Worm (Caenorhabditis elegans): ENCODE results near the gene F25D1.3.
A peak's percentile ranks its signal among the peaks of the same experiment; 100 is the strongest.

Gene F25D1.3

DNA sequence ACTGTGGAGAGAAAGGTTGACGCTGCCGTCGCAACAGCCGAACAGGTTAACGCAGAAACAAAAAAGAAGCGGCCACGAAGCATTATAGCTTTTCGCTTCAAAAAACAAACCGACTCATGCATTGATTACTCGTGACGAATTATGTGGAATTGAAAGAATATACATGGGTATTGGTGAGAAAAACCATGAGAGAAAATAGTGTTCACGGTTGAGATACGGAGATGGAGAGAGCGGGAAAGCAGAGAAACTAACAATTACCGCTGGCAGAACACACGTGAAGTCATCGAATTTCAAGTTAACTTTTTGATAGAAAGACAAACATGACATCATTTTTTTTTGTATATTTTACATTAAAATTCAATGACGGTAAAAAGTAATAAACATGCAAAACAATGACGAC is 6.8 kb downstream of the F25D1.3 start:
- TF ChIP-seq sdz-12 (GFP tag; optimal IDR thresholded peaks at IDR 0.05), result no peak
- TF ChIP-seq unc-130 (GFP tag; optimal IDR thresholded peaks at IDR 0.05), result no peak
- TF ChIP-seq daf-8 (GFP tag; IDR thresholded peaks at IDR 0.05), result no peak
- no peak for TF ChIP-seq nhr-10 (tag; optimal IDR thresholded peaks at IDR 0.05)
- no peak for TF ChIP-seq F49E8.2 (tag; optimal IDR thresholded peaks at IDR 0.05; ENCODE audit: borderline replicate concordance)
- no peak for TF ChIP-seq ctbp-1 (GFP tag; IDR thresholded peaks at IDR 0.05)
- TF ChIP-seq pha-4 (GFP tag; IDR thresholded peaks at IDR 0.05), result no peak
- no peak for TF ChIP-seq pha-4 (tag; optimal IDR thresholded peaks at IDR 0.05)
- TF ChIP-seq lin-38 (GFP tag; IDR thresholded peaks at IDR 0.05), result peak; percentile 29
- no peak for TF ChIP-seq skn-1 (tag; optimal IDR thresholded peaks at IDR 0.05)
- TF ChIP-seq aha-1 (tag), result no peak
- TF ChIP-seq cey-2 (tag; optimal IDR thresholded peaks at IDR 0.05; ENCODE audit: borderline replicate concordance, insufficient read depth), result no peak
- no peak for TF ChIP-seq tag-97 (GFP tag; IDR thresholded peaks at IDR 0.05)
- no peak for TF ChIP-seq nhr-111 (GFP tag; optimal IDR thresholded peaks at IDR 0.05)
- peak in 1 of 2 experiments; percentile 48 for TF ChIP-seq lsy-2 (tag; optimal IDR thresholded peaks at IDR 0.05)
- no peak for TF ChIP-seq ztf-11 (tag; optimal IDR thresholded peaks at IDR 0.05)
- no peak for TF ChIP-seq ZK337.2 (GFP tag; IDR thresholded peaks at IDR 0.05)
- no peak for TF ChIP-seq ZK546.5 (tag; optimal IDR thresholded peaks at IDR 0.05)
- no peak for TF ChIP-seq lin-1 (GFP tag; IDR thresholded peaks at IDR 0.05)
- no peak for TF ChIP-seq dmd-9 (GFP tag; IDR thresholded peaks at IDR 0.05)
- no peak for TF ChIP-seq saeg-2 (GFP tag; IDR thresholded peaks at IDR 0.05)
- peak; percentile 61 for TF ChIP-seq dve-1 (tag; optimal IDR thresholded peaks at IDR 0.05; ENCODE audit: insufficient read depth)
- TF ChIP-seq aly-2 (tag; optimal IDR thresholded peaks at IDR 0.05), result no peak
- TF ChIP-seq vab-7 (GFP tag; IDR thresholded peaks at IDR 0.05), result no peak
- peak; percentile 1 for TF ChIP-seq dpl-1 (GFP tag; optimal IDR thresholded peaks at IDR 0.05)
- TF ChIP-seq lin-15B (tag; optimal IDR thresholded peaks at IDR 0.05), result no peak
- TF ChIP-seq mes-2 (tag; optimal IDR thresholded peaks at IDR 0.05; ENCODE audit: poor library complexity, severe bottlenecking), result peak; percentile 41
- TF ChIP-seq arid-1 (GFP tag; conservative IDR thresholded peaks at IDR 0.05), result no peak
- TF ChIP-seq gei-8 (GFP tag; optimal IDR thresholded peaks at IDR 0.05), result no peak
- no peak for TF ChIP-seq attf-4 (tag; optimal IDR thresholded peaks at IDR 0.05)
- no peak for TF ChIP-seq zag-1 (tag; optimal IDR thresholded peaks at IDR 0.05)
- no peak for TF ChIP-seq F44E2.7 (GFP tag; IDR thresholded peaks at IDR 0.05)
- no peak for TF ChIP-seq spr-1 (tag; optimal IDR thresholded peaks at IDR 0.05)
- TF ChIP-seq nhr-77 (tag; optimal IDR thresholded peaks at IDR 0.05), result no peak
- TF ChIP-seq nhr-48 (tag; optimal IDR thresholded peaks at IDR 0.05), result no peak
- TF ChIP-seq ama-1 (optimal IDR thresholded peaks at IDR 0.05), result no peak
- TF ChIP-seq hif-1 (tag; optimal IDR thresholded peaks at IDR 0.05), result peak in 1 of 2 experiments; percentile 14
- TF ChIP-seq rbr-2 (tag; optimal IDR thresholded peaks at IDR 0.05), result no peak
- no peak for TF ChIP-seq ceh-20 (GFP tag; IDR thresholded peaks at IDR 0.05)
- TF ChIP-seq lim-7 (GFP tag; IDR thresholded peaks at IDR 0.05), result no peak
- no peak for TF ChIP-seq ceh-28 (tag; optimal IDR thresholded peaks at IDR 0.05)
- peak; percentile 19 for TF ChIP-seq mxl-3 (GFP tag; optimal IDR thresholded peaks at IDR 0.05)
- 0 out of 2 replicates have a peak, but pooled peaks have one; percentile 18 for TF ChIP-seq hmg-1.1 (GFP tag; IDR thresholded peaks at IDR 0.05)
- no peak for TF ChIP-seq egl-27 (tag; optimal IDR thresholded peaks at IDR 0.05)
- TF ChIP-seq D1046.2 (GFP tag; IDR thresholded peaks at IDR 0.05), result no peak
- TF ChIP-seq Y48G9A.11 (GFP tag; IDR thresholded peaks at IDR 0.05), result no peak
- TF ChIP-seq mdl-1 (tag; optimal IDR thresholded peaks at IDR 0.05), result peak in 1 of 2 experiments; percentile 71
- TF ChIP-seq tra-1 (GFP tag; IDR thresholded peaks at IDR 0.05), result no peak
- no peak for TF ChIP-seq nhr-11 (tag; optimal IDR thresholded peaks at IDR 0.05)
- TF ChIP-seq ceh-62 (tag; optimal IDR thresholded peaks at IDR 0.05), result no peak
- TF ChIP-seq F37D6.2 (tag; optimal IDR thresholded peaks at IDR 0.05), result no peak
- TF ChIP-seq unc-62 (GFP tag; optimal IDR thresholded peaks at IDR 0.05 in 1 of 2), result no peak
- TF ChIP-seq unc-62 (tag; optimal IDR thresholded peaks at IDR 0.05), result no peak

Measured in whole organism, L4 larva.